Worm (Caenorhabditis elegans) whole organism, late embryonic: ENCODE results near the gene Y34F4.3.

Experiments
- ahr-1 ChIP-seq: sonication (generic microtip); optimal IDR thresholded peaks from 2 replicates; lab custom pipeline; 2016; ENCODE audit warnings: missing genetic modification characterization, missing compliant biosample characterization
- ceh-24 ChIP-seq: sonication (generic microtip); optimal IDR thresholded peaks from 2 replicates; lab custom pipeline; 2016; ENCODE audit warnings: mild to moderate bottlenecking, missing genetic modification characterization, missing compliant biosample characterization
- ceh-48 ChIP-seq: sonication (generic microtip); optimal IDR thresholded peaks from 2 replicates; lab custom pipeline; 2016; ENCODE audit warnings: missing genetic modification characterization, inconsistent platforms, missing compliant biosample characterization
- ets-4 ChIP-seq: sonication (generic microtip); optimal IDR thresholded peaks from 2 replicates; lab custom pipeline; 2016; ENCODE audit warnings: missing genetic modification characterization, missing compliant biosample characterization
- eyg-1 ChIP-seq: sonication (generic microtip); optimal IDR thresholded peaks from 2 replicates; lab custom pipeline; 2016; ENCODE audit warnings: missing genotype, missing genetic modification characterization, missing compliant biosample characterization
- gmeb-2 ChIP-seq: sonication (generic microtip); optimal IDR thresholded peaks from 2 replicates; lab custom pipeline; 2016; ENCODE audit warnings: missing genetic modification characterization, inconsistent platforms, missing compliant biosample characterization
- hlh-6 ChIP-seq: sonication (generic microtip); optimal IDR thresholded peaks from 2 replicates; lab custom pipeline; 2016; ENCODE audit warnings: missing genotype, missing genetic modification characterization, missing compliant biosample characterization
- hlh-8 ChIP-seq: sonication (generic microtip); optimal IDR thresholded peaks from 2 replicates; lab custom pipeline; 2016; ENCODE audit warnings: missing genotype, missing genetic modification characterization, missing compliant biosample characterization
- lim-6 ChIP-seq: sonication (generic microtip); optimal IDR thresholded peaks from 2 replicates; lab custom pipeline; 2016; ENCODE audit warnings: missing genetic modification characterization, missing compliant biosample characterization
- mec-3 ChIP-seq: sonication (generic microtip); optimal IDR thresholded peaks from 2 replicates; lab custom pipeline; 2016; ENCODE audit warnings: borderline replicate concordance, missing genetic modification characterization, missing compliant biosample characterization
- nhr-232 ChIP-seq: sonication (generic microtip); optimal IDR thresholded peaks from 2 replicates; lab custom pipeline; 2016; ENCODE audit warnings: missing genetic modification characterization, missing compliant biosample characterization
- npax-4 ChIP-seq: sonication (generic microtip); optimal IDR thresholded peaks from 2 replicates; lab custom pipeline; 2016; ENCODE audit warnings: missing genetic modification characterization, missing compliant biosample characterization
- pha-2 ChIP-seq: sonication (generic microtip); optimal IDR thresholded peaks from 2 replicates; lab custom pipeline; 2017; ENCODE audit warnings: mild to moderate bottlenecking, missing genetic modification characterization, missing compliant biosample characterization
- pha-4 ChIP-seq: fragments of 150-350 bp; optimal IDR thresholded peaks from 2 replicates; lab custom pipeline; 2018; ENCODE audit warnings: missing biosample characterization, missing genetic modification reagents, missing genetic modification characterization
- ref-2 ChIP-seq: sonication (generic microtip); optimal IDR thresholded peaks from 2 replicates; lab custom pipeline; 2016; ENCODE audit warnings: missing genetic modification characterization, missing compliant biosample characterization
- ztf-16 ChIP-seq: sonication (generic microtip); optimal IDR thresholded peaks from 2 replicates; lab custom pipeline; 2017; ENCODE audit warnings: missing genetic modification characterization, missing compliant biosample characterization

Y34F4.3 gene

DNA sequence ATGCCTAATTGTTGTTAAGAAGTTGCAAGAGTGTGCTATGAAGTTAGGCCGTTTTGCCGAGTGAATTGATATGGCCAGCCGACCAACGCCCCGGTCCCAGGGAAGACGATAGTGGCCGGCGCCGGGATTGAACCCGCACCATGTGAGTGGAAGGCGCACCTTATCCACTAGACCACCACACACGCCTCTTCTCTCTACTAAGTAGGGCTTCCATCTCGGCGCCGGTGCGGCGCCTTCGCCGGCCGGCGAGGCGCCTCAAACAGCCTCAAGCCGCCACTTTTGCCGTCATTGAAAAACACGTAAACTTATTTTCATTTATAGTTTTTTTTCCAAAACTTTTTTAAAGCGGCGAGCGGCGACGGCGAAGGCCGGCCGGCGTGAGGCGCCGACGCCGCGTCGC is 37.1 kb downstream of the Y34F4.3 start:
- no peak for TF ChIP-seq pha-2 (tag; lab: Kevin White, UChicago)

DNA sequence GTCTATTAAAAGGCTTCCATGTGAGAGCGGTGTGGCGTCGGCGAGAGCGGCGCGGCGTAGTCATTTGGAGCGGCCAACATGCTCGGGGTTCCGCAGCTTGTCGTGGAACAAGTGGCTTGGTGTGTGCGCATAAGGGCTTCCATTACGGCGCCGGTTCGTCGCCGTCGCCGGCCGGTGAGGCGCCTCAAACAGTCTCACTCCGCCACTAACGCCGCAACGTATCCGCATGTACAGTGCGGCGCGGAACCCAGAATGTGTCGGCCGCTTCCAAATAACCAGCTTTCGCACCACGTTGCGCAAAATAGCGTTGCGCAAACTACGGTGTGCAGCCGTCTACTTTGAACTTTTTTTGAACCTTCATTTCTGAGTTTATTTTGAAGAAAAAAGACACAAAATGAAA is 45.1 kb downstream of the Y34F4.3 start:
- TF ChIP-seq mec-3 (peak; percentile 27), eyg-1 (tag; lab: Kevin White, UChicago) (no peak)

DNA sequence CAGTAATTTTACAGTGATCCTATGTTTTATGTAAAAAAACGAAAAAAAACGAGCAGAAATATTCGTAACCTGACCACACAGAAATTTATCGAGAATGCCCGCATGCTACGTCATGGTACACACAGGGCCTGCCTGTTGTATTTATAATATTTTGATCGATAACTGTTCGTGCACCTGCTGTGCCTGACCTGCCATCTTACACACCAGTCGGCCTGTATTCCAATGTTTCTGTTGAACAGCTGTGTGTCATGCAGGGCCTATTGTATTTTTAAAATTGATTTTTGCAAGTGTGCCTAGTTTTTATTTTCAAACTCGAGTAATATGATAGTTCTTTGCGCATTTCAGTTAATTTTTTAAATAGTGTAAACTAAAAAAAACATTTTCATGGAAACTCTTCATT is 49.7 kb downstream of the Y34F4.3 start:
- TF ChIP-seq gmeb-2 (no peak), hlh-8 (tag; lab: Kevin White, UChicago) (no peak), eyg-1 (tag; lab: Kevin White, UChicago) (no peak), ahr-1 (tag; lab: Kevin White, UChicago) (no peak), hlh-6 (tag; lab: Kevin White, UChicago) (no peak), lim-6 (tag; lab: Kevin White, UChicago) (no peak), ref-2 (tag; lab: Kevin White, UChicago) (no peak), ztf-16 (tag; lab: Kevin White, UChicago) (no peak)

DNA sequence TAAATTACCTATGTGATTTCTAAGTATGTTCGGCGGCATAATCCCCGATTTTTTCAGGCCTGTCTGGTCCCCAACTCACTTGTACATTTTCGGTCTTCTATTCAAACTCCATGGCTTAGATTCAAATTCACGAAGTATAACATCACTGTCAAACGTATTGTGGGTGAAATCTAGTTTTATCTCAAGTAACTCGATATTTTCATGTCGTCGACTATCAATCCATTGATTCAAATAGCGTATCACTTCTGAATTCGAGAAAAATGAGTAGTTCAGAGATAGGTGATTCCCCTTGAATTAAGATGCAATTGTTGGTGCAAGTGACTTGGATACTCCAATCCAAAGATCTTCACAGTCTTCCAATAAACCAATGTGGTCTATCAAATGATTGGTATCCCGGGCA is 51.3 kb downstream of the Y34F4.3 start:
- no peak for TF ChIP-seq nhr-232 (tag; lab: Kevin White, UChicago)
- no peak for TF ChIP-seq npax-4 (tag; lab: Kevin White, UChicago)
- no peak for TF ChIP-seq pha-2 (tag; lab: Kevin White, UChicago)
- TF ChIP-seq ceh-48 (tag; lab: Kevin White, UChicago) = no peak
- no peak for TF ChIP-seq pha-4 (tag; lab: Kevin White, UChicago)
- no peak for TF ChIP-seq ceh-24 (tag; lab: Kevin White, UChicago)
- TF ChIP-seq ets-4 = no peak
- no peak for TF ChIP-seq lim-6 (tag; lab: Kevin White, UChicago)
